Worm (Caenorhabditis elegans): ENCODE measurements around the gene emc-5.

The emc-5 gene

DNA sequence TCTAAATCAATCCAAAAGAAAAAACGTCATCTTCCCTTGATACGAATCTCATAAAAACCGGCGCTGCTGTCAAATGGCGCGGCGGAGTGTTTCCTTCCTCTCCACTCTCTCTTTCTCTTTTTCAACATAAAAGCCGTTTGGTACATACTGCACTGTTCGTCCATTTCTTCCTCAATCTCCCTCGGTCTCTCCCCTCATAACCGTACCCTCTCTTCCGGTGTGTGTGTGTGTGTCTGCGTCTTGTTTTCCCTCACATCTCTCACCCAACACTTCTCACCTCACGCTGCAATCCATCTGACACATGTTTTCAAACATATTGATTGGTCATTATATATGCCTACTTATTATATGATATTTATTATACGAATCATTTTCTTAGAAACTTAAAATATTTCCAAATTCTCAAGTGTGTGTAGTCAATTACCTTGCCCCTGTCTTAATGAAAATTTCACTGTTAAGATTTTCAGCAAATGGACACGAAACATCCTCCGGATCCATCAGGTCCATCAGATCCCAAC is 32.1 kb upstream of the emc-5 start, which contains the start of the genes aars-1 and rga-1 (continued):
- no peak for TF ChIP-seq Y53G8AR.9 (GFP tag; conservative IDR thresholded peaks at IDR 0.05)
- TF ChIP-seq D2030.7 (GFP tag; IDR thresholded peaks at IDR 0.05): no peak
- no peak for TF ChIP-seq dpl-1 (GFP tag; optimal IDR thresholded peaks at IDR 0.05)
- no peak for TF ChIP-seq ztf-28 (GFP tag; IDR thresholded peaks at IDR 0.05)
- no peak for TF ChIP-seq B0261.1 (tag; optimal IDR thresholded peaks at IDR 0.05)
- no peak for TF ChIP-seq egl-18 (GFP tag; IDR thresholded peaks at IDR 0.05)
- peak; percentile 52; the same call in 1 of the 2 replicates for TF ChIP-seq B0336.3 (GFP tag; IDR thresholded peaks at IDR 0.05)
- no peak for TF ChIP-seq bed-1 (GFP tag; IDR thresholded peaks at IDR 0.05)
- peak; percentile 4 for TF ChIP-seq K12H6.12 (tag; optimal IDR thresholded peaks at IDR 0.05)
- TF ChIP-seq xnd-1 (tag; optimal IDR thresholded peaks at IDR 0.05): no peak
- TF ChIP-seq zfh-2 (GFP tag; conservative IDR thresholded peaks at IDR 0.05): peak; percentile 86
- TF ChIP-seq nfya-2 (GFP tag; IDR thresholded peaks at IDR 0.05): no peak
- no peak for TF ChIP-seq egl-44 (GFP tag; IDR thresholded peaks at IDR 0.05)
- TF ChIP-seq Y95B8A.8 (GFP tag; IDR thresholded peaks at IDR 0.05): no peak
- TF ChIP-seq lir-1 (GFP tag; conservative IDR thresholded peaks at IDR 0.05): no peak; the same call in 1 of the 2 replicates
- TF ChIP-seq F55B11.4 (tag; optimal IDR thresholded peaks at IDR 0.05; ENCODE audit: borderline replicate concordance, insufficient read depth): no peak
- no peak for TF ChIP-seq attf-6 (GFP tag; IDR thresholded peaks at IDR 0.05)
- TF ChIP-seq F49E8.2 (tag; optimal IDR thresholded peaks at IDR 0.05; ENCODE audit: insufficient read depth): no peak
- no peak for TF ChIP-seq let-526 (GFP tag; IDR thresholded peaks at IDR 0.05)
- peak; percentile 58 for TF ChIP-seq ets-4 (GFP tag; optimal IDR thresholded peaks at IDR 0.05)
- no peak for TF ChIP-seq madf-8 (GFP tag; conservative IDR thresholded peaks at IDR 0.05)
- TF ChIP-seq aptf-2 (GFP tag; conservative IDR thresholded peaks at IDR 0.05): no peak
- TF ChIP-seq rcor-1 (GFP tag; IDR thresholded peaks at IDR 0.05): no peak
- TF ChIP-seq egrh-3 (GFP tag; IDR thresholded peaks at IDR 0.05): no peak
- no peak for TF ChIP-seq akir-1 (GFP tag; optimal IDR thresholded peaks at IDR 0.05)
- TF ChIP-seq Y56A3A.18 (GFP tag; IDR thresholded peaks at IDR 0.05): no peak
- TF ChIP-seq die-1 (tag; optimal IDR thresholded peaks at IDR 0.05): no peak
- no peak for TF ChIP-seq lag-1 (GFP tag; IDR thresholded peaks at IDR 0.05)
- no peak for TF ChIP-seq let-607 (tag; optimal IDR thresholded peaks at IDR 0.05)

DNA sequence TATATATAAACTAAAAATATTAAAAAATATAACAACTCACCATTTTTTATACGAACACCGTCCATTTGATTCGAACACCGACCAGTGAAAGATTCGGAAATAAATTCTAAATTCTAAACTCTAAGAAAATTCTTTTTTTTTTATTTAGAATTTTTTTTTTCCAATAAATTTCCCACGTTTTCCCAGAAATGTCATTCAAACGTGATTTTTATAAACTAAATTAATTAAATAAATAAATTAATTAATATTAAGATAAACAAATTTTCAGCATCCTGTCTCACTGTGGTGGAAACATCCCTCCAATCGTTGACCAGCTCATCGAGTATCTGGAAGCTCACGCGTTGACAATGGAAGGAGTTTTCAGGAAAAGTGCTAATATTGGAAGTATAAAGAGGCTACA is 29.0 kb upstream of the emc-5 start, which contains the start of gene klp-17:
Gene klp-17, minus strand, starts transcription at position 101 of the 400 bp plus-strand sequence.
- no peak for TF ChIP-seq zfh-2 (GFP tag; conservative IDR thresholded peaks at IDR 0.05)
- no peak for TF ChIP-seq ama-1 (optimal IDR thresholded peaks at IDR 0.05)
- no peak for TF ChIP-seq ama-1 (GFP tag; optimal IDR thresholded peaks at IDR 0.05)
- TF ChIP-seq snpc-4 (GFP tag; optimal IDR thresholded peaks at IDR 0.05): no peak
- TF ChIP-seq snpc-4 (tag; optimal IDR thresholded peaks at IDR 0.05): no peak
- TF ChIP-seq F37B4.10 (GFP tag; IDR thresholded peaks at IDR 0.05): no peak
- no peak for TF ChIP-seq ceh-91 (GFP tag; IDR thresholded peaks at IDR 0.05)
- no peak for TF ChIP-seq attf-6 (GFP tag; IDR thresholded peaks at IDR 0.05)
- TF ChIP-seq nhr-27 (tag; optimal IDR thresholded peaks at IDR 0.05): no peak
- no peak for TF ChIP-seq zim-3 (tag; optimal IDR thresholded peaks at IDR 0.05)
- TF ChIP-seq madf-10 (tag; optimal IDR thresholded peaks at IDR 0.05): no peak
- TF ChIP-seq Y79H2A.3 (GFP tag; conservative IDR thresholded peaks at IDR 0.05): no peak
- no peak for TF ChIP-seq gei-17 (GFP tag; optimal IDR thresholded peaks at IDR 0.05)
- no peak for TF ChIP-seq dpl-1 (GFP tag; optimal IDR thresholded peaks at IDR 0.05)
- no peak for TF ChIP-seq nfyb-1 (GFP tag; IDR thresholded peaks at IDR 0.05)
- no peak for TF ChIP-seq F10E7.11 (tag; optimal IDR thresholded peaks at IDR 0.05)
- no peak for TF ChIP-seq xnd-1 (tag; optimal IDR thresholded peaks at IDR 0.05)
- TF ChIP-seq lsy-27 (tag; optimal IDR thresholded peaks at IDR 0.05; ENCODE audit: borderline replicate concordance, insufficient read depth): no peak
- TF ChIP-seq unc-130 (GFP tag; optimal IDR thresholded peaks at IDR 0.05): no peak
- no peak for TF ChIP-seq mxl-1 (tag; optimal IDR thresholded peaks at IDR 0.05)
- no peak for TF ChIP-seq mes-4 (tag; optimal IDR thresholded peaks at IDR 0.05)
- TF ChIP-seq F23B12.7 (tag; optimal IDR thresholded peaks at IDR 0.05; ENCODE audit: insufficient read depth): no peak

Measured in whole organism, young adult.